Worm (Caenorhabditis elegans) whole organism, L1 larva: ENCODE data around the gene C17B7.8.
A peak's percentile ranks its signal among the peaks of the same experiment; 100 is the strongest.

Experiments used
- C16A3.4 ChIP-seq: fragments of 150-350 bp; optimal IDR thresholded peaks from 2 replicates; lab custom pipeline; 2014; ENCODE audit warnings: missing biosample characterization, missing genetic modification characterization
- F16B12.6 ChIP-seq: fragments of 150-350 bp; optimal IDR thresholded peaks from 2 replicates; lab custom pipeline; 2014; ENCODE audit warnings: missing biosample characterization, missing genetic modification characterization
- aha-1 ChIP-seq: fragments of 150-350 bp; optimal IDR thresholded peaks from 2 replicates; lab custom pipeline; 2014; ENCODE audit warnings: missing biosample characterization, missing genetic modification characterization
- alr-1 ChIP-seq: fragments of 200-800 bp; sonication (Bioruptor generic); optimal IDR thresholded peaks from 2 replicates; lab custom pipeline; 2018; ENCODE audit warnings: borderline replicate concordance, mild to moderate bottlenecking, missing genetic modification characterization, missing compliant biosample characterization
- aly-2 ChIP-seq: fragments of 150-350 bp; optimal IDR thresholded peaks from 2 replicates; lab custom pipeline; 2014; ENCODE audit warnings: missing biosample characterization, missing genetic modification characterization
- ceh-8 ChIP-seq: fragments of 200-800 bp; sonication (Bioruptor generic); optimal IDR thresholded peaks from 2 replicates; lab custom pipeline; 2018; ENCODE audit warnings: mild to moderate bottlenecking, missing genetic modification characterization, moderate library complexity, missing compliant biosample characterization
- ceh-82 ChIP-seq, 3 experiments: fragments of 150-350 bp in 1 of 3; sonication (generic microtip) in 2 of 3; optimal IDR thresholded peaks; 2 replicates each; lab custom pipeline; 2014 to 2017; ENCODE audit warnings: missing biosample characterization in 3 of 3, missing genetic modification characterization in 3 of 3
- dpl-1 ChIP-seq, 3 experiments: fragments of 150-350 bp in 2 of 3; sonication (generic microtip) in 1 of 3; optimal IDR thresholded peaks; 2 replicates each; lab custom pipeline; 2014 to 2017; ENCODE audit warnings: missing biosample characterization in 3 of 3, missing genetic modification characterization in 3 of 3, missing genetic modification reagents in 3 of 3
- dsc-1 ChIP-seq: sonication (generic microtip); optimal IDR thresholded peaks from 2 replicates; lab custom pipeline; 2016; ENCODE audit warnings: mild to moderate bottlenecking, missing genetic modification characterization, missing compliant biosample characterization
- efl-1 ChIP-seq, 4 experiments: fragments of 150-350 bp; optimal IDR thresholded peaks in 3 of 4; peaks in 1 of 4; 1 replicate in 1 of 4; 2 replicates in 3 of 4; lab custom pipeline; 2014; ENCODE audit warnings: missing biosample characterization in 2 of 4, missing genetic modification characterization in 2 of 4, missing genetic modification reagents in 2 of 4
- efl-3 ChIP-seq: fragments of 200-800 bp; sonication (Bioruptor generic); optimal IDR thresholded peaks from 2 replicates; lab custom pipeline; 2018; ENCODE audit warnings: mild to moderate bottlenecking, missing genetic modification characterization, missing compliant biosample characterization
- elt-2 ChIP-seq: sonication (generic microtip); optimal IDR thresholded peaks from 2 replicates; lab custom pipeline; 2016; ENCODE audit warnings: missing genetic modification characterization, mild to moderate bottlenecking, inconsistent platforms, missing compliant biosample characterization, missing genetic modification reagents
- ets-5 ChIP-seq: fragments of 200-800 bp; sonication (Bioruptor generic); IDR thresholded peaks from 2 replicates; pipeline ENCODE4 v1.3.6; 2022; ENCODE audit warnings: missing genetic modification characterization, missing compliant biosample characterization
- fkh-8 ChIP-seq: sonication (generic microtip); optimal IDR thresholded peaks from 2 replicates; lab custom pipeline; 2016; ENCODE audit warnings: mild to moderate bottlenecking, missing genetic modification characterization, missing compliant biosample characterization
- grh-1 ChIP-seq: fragments of 200-800 bp; sonication (Bioruptor generic); IDR thresholded peaks from 2 replicates; pipeline ENCODE4 v1.3.6; 2022; ENCODE audit warnings: missing genetic modification reagents, missing genetic modification characterization, missing compliant biosample characterization
- hlh-17 ChIP-seq: fragments of 200-800 bp; sonication (Bioruptor generic); optimal IDR thresholded peaks from 2 replicates; lab custom pipeline; 2018; ENCODE audit warnings: missing genetic modification characterization, mild to moderate bottlenecking, missing compliant biosample characterization, moderate library complexity, borderline replicate concordance
- irx-1 ChIP-seq: sonication (generic microtip); optimal IDR thresholded peaks from 2 replicates; lab custom pipeline; 2016; ENCODE audit warnings: missing genetic modification characterization, missing compliant biosample characterization
- isw-1 ChIP-seq: fragments of 200-800 bp; sonication (Bioruptor generic); IDR thresholded peaks from 2 replicates; pipeline ENCODE4 v1.3.6; 2022; ENCODE audit warnings: missing genetic modification characterization, missing compliant biosample characterization
- jun-1 ChIP-seq: fragments of 150-350 bp; optimal IDR thresholded peaks from 2 replicates; lab custom pipeline; 2014; ENCODE audit warnings: missing biosample characterization, missing genetic modification reagents, missing genetic modification characterization
- lin-14 ChIP-seq: fragments of 200-800 bp; sonication (Bioruptor generic); optimal IDR thresholded peaks from 2 replicates; lab custom pipeline; 2018; ENCODE audit warnings: mild to moderate bottlenecking, missing genetic modification characterization, moderate library complexity, missing compliant biosample characterization
- lsy-2 ChIP-seq, 2 experiments: fragments of 150-350 bp; optimal IDR thresholded peaks; 2 replicates each; lab custom pipeline; 2014; ENCODE audit warnings: missing biosample characterization in 2 of 2, missing genetic modification characterization in 2 of 2
- mdl-1 ChIP-seq, 2 experiments: fragments of 150-350 bp; optimal IDR thresholded peaks; 2 replicates each; lab custom pipeline; 2014 to 2017; ENCODE audit warnings: missing biosample characterization in 2 of 2, missing genetic modification characterization in 2 of 2, inconsistent platforms in 1 of 2
- nhr-19 ChIP-seq: fragments of 200-800 bp; sonication (Bioruptor generic); conservative IDR thresholded peaks from 2 replicates; pipeline ENCODE4 v1.3.6; 2022; ENCODE audit warnings: missing genetic modification characterization, missing compliant biosample characterization
- nhr-20 ChIP-seq: sonication (generic microtip); optimal IDR thresholded peaks from 2 replicates; lab custom pipeline; 2016; ENCODE audit warnings: mild to moderate bottlenecking, missing genetic modification characterization, missing compliant biosample characterization
- nhr-47 ChIP-seq: sonication (generic microtip); optimal IDR thresholded peaks from 2 replicates; lab custom pipeline; 2016; ENCODE audit warnings: mild to moderate bottlenecking, missing genetic modification characterization, moderate library complexity, missing compliant biosample characterization
- nhr-71 ChIP-seq: sonication (generic microtip); optimal IDR thresholded peaks from 2 replicates; lab custom pipeline; 2016; ENCODE audit warnings: mild to moderate bottlenecking, missing genetic modification characterization, moderate library complexity, missing compliant biosample characterization
- nhr-85 ChIP-seq: sonication (generic microtip); peaks from one replicate; lab custom pipeline; 2016; ENCODE audit warnings: missing genetic modification characterization, inconsistent platforms, missing compliant biosample characterization
- nhr-90 ChIP-seq: sonication (generic microtip); optimal IDR thresholded peaks from 2 replicates; lab custom pipeline; 2016; ENCODE audit warnings: mild to moderate bottlenecking, missing genetic modification characterization, missing compliant biosample characterization; ENCODE audit not compliant: poor library complexity
- pag-3 ChIP-seq: sonication (generic microtip); optimal IDR thresholded peaks from 2 replicates; lab custom pipeline; 2017; ENCODE audit warnings: missing genetic modification characterization, mild to moderate bottlenecking, missing compliant biosample characterization, antibody characterized with exemption, borderline replicate concordance; ENCODE audit not compliant: insufficient read depth
- pax-3 ChIP-seq: fragments of 200-800 bp; sonication (Bioruptor generic); optimal IDR thresholded peaks from 2 replicates; lab custom pipeline; 2018; ENCODE audit warnings: mild to moderate bottlenecking, missing genetic modification characterization, moderate library complexity, missing compliant biosample characterization
- pqm-1 ChIP-seq: sonication (generic microtip); optimal IDR thresholded peaks from 3 replicates; lab custom pipeline; 2017; ENCODE audit warnings: missing biosample characterization, missing genetic modification characterization
- rnt-1 ChIP-seq: sonication (generic microtip); optimal IDR thresholded peaks from 2 replicates; lab custom pipeline; 2016; ENCODE audit warnings: mild to moderate bottlenecking, missing genetic modification characterization, moderate library complexity, missing compliant biosample characterization
- snpc-4 ChIP-seq: fragments of 150-350 bp; optimal IDR thresholded peaks from 2 replicates; lab custom pipeline; 2014; ENCODE audit warnings: missing biosample characterization, missing genetic modification characterization
- snu-23 ChIP-seq: sonication (generic microtip); optimal IDR thresholded peaks from 2 replicates; lab custom pipeline; 2016; ENCODE audit warnings: missing genetic modification characterization, missing compliant biosample characterization
- sox-4 ChIP-seq: sonication (generic microtip); optimal IDR thresholded peaks from 2 replicates; lab custom pipeline; 2016; ENCODE audit warnings: missing genetic modification characterization, missing compliant biosample characterization
- swsn-7 ChIP-seq: sonication (generic microtip); optimal IDR thresholded peaks from 2 replicates; lab custom pipeline; 2016; ENCODE audit warnings: missing genetic modification characterization, missing compliant biosample characterization
- tbx-2 ChIP-seq: sonication (generic microtip); optimal IDR thresholded peaks from 2 replicates; lab custom pipeline; 2016; ENCODE audit warnings: missing genetic modification characterization, missing compliant biosample characterization
- tlp-1 ChIP-seq: fragments of 150-350 bp; optimal IDR thresholded peaks from 2 replicates; lab custom pipeline; 2014; ENCODE audit warnings: missing biosample characterization, missing genetic modification characterization
- unc-130 ChIP-seq: fragments of 150-350 bp; optimal IDR thresholded peaks from 2 replicates; lab custom pipeline; 2017; ENCODE audit warnings: missing biosample characterization, missing genetic modification characterization, inconsistent platforms
- xbp-1 ChIP-seq: sonication (generic microtip); optimal IDR thresholded peaks from 2 replicates; lab custom pipeline; 2016; ENCODE audit warnings: missing genetic modification characterization, missing compliant biosample characterization
- zag-1 ChIP-seq: fragments of 150-350 bp; optimal IDR thresholded peaks from 2 replicates; lab custom pipeline; 2014; ENCODE audit warnings: missing biosample characterization, missing genetic modification characterization
- zip-4 ChIP-seq: fragments of 200-800 bp; sonication (Bioruptor generic); optimal IDR thresholded peaks from 2 replicates; lab custom pipeline; 2018; ENCODE audit warnings: mild to moderate bottlenecking, missing genetic modification characterization, moderate library complexity, missing compliant biosample characterization
- ztf-11 ChIP-seq, 2 experiments: sonication (generic microtip); optimal IDR thresholded peaks; 2 replicates each; lab custom pipeline; 2016 to 2017; ENCODE audit warnings: missing genetic modification characterization in 2 of 2, missing biosample characterization in 1 of 2, missing compliant biosample characterization in 1 of 2

Gene C17B7.8

ce11 chrV:3315308-3315707, 8.8 kb downstream of the C17B7.8 start, which contains the start of gene arrd-19 (continued):
- peak; percentile 66 for TF ChIP-seq fkh-8 (tag; lab: Kevin White, UChicago)
- TF ChIP-seq nhr-19 (GFP tag; lab: Robert Waterston, UW): peak; percentile 77
- peak; percentile 46 for TF ChIP-seq dsc-1 (tag; lab: Kevin White, UChicago)
- TF ChIP-seq aha-1 (tag; lab: Kevin White, UChicago): no peak
- TF ChIP-seq lin-14 (GFP tag; lab: Kevin White, UChicago): peak; percentile 98
- TF ChIP-seq nhr-90 (tag; lab: Kevin White, UChicago): peak; percentile 34
- no peak for TF ChIP-seq sox-4 (tag; lab: Kevin White, UChicago)
- peak; percentile 88 for TF ChIP-seq nhr-71 (tag; lab: Kevin White, UChicago)
- TF ChIP-seq grh-1 (GFP tag; lab: Robert Waterston, UW): peak; percentile 72
- TF ChIP-seq efl-1 (optimal IDR thresholded peaks at IDR 0.05; lab: Kevin White, UChicago): peak; percentile 74 to 75
- peak; percentile 51 to 95 for TF ChIP-seq efl-1 (GFP tag; optimal IDR thresholded peaks at IDR 0.05 in 1 of 2; lab: Kevin White, UChicago)
- peak; percentile 86 for TF ChIP-seq F16B12.6
- TF ChIP-seq pqm-1: no peak
- peak; percentile 67 for TF ChIP-seq pag-3 (tag; lab: Kevin White, UChicago)
- peak; percentile 56 for TF ChIP-seq xbp-1 (tag; lab: Kevin White, UChicago)
- TF ChIP-seq nhr-85 (tag; lab: Kevin White, UChicago): peak; percentile 97
- TF ChIP-seq isw-1 (GFP tag; lab: Robert Waterston, UW): peak; percentile 38; the same call in 1 of the 2 replicates
- no peak for TF ChIP-seq ets-5 (GFP tag; lab: Robert Waterston, UW)

- TF ChIP-seq swsn-7: no peak
- TF ChIP-seq nhr-19 (GFP tag; lab: Robert Waterston, UW): peak; percentile 50
- no peak for TF ChIP-seq hlh-17 (GFP tag; lab: Kevin White, UChicago)
- no peak for TF ChIP-seq alr-1 (tag; lab: Kevin White, UChicago)
- no peak for TF ChIP-seq efl-3 (GFP tag; lab: Kevin White, UChicago)
- no peak for TF ChIP-seq tlp-1 (tag; lab: Kevin White, UChicago)
- peak; percentile 18 for TF ChIP-seq nhr-47 (tag; lab: Kevin White, UChicago)
- peak; percentile 92 for TF ChIP-seq lin-14 (GFP tag; lab: Kevin White, UChicago)
- peak in 1 of 3 experiments; percentile 13 for TF ChIP-seq dpl-1 (GFP tag; optimal IDR thresholded peaks at IDR 0.05; lab: Kevin White, UChicago)
- no peak for TF ChIP-seq mdl-1 (tag; optimal IDR thresholded peaks at IDR 0.05; lab: Kevin White, UChicago)
- no peak for TF ChIP-seq irx-1 (tag; lab: Kevin White, UChicago)
- peak; percentile 51 for TF ChIP-seq snu-23
- TF ChIP-seq zag-1 (tag; lab: Kevin White, UChicago): no peak
- TF ChIP-seq nhr-90 (tag; lab: Kevin White, UChicago): no peak
- TF ChIP-seq unc-130 (tag; lab: Kevin White, UChicago): no peak
- peak; percentile 62 for TF ChIP-seq nhr-71 (tag; lab: Kevin White, UChicago)
- TF ChIP-seq C16A3.4 (tag; lab: Kevin White, UChicago): peak; percentile 0
- TF ChIP-seq ztf-11 (tag; optimal IDR thresholded peaks at IDR 0.05; lab: Kevin White, UChicago): no peak
- TF ChIP-seq fkh-8 (tag; lab: Kevin White, UChicago): peak; percentile 20
- no peak for TF ChIP-seq isw-1 (GFP tag; lab: Robert Waterston, UW)
- TF ChIP-seq grh-1 (GFP tag; lab: Robert Waterston, UW): peak; percentile 32; the same call in 1 of the 2 replicates
- TF ChIP-seq jun-1 (tag; lab: Kevin White, UChicago): no peak
- TF ChIP-seq lsy-2 (tag; optimal IDR thresholded peaks at IDR 0.05; lab: Kevin White, UChicago): peak in 1 of 2 experiments; percentile 3
- no peak for TF ChIP-seq elt-2
- no peak for TF ChIP-seq ceh-8 (GFP tag; lab: Kevin White, UChicago)
- TF ChIP-seq snpc-4 (tag; lab: Kevin White, UChicago): no peak
- no peak for TF ChIP-seq zip-4
- no peak for TF ChIP-seq aly-2 (tag; lab: Kevin White, UChicago)
- TF ChIP-seq ceh-82 (tag; optimal IDR thresholded peaks at IDR 0.05; lab: Kevin White, UChicago): no peak
- peak; percentile 10 for TF ChIP-seq tbx-2 (tag; lab: Kevin White, UChicago)
- TF ChIP-seq rnt-1 (tag; lab: Kevin White, UChicago): peak; percentile 51
- peak; percentile 21 for TF ChIP-seq nhr-85 (tag; lab: Kevin White, UChicago)
- peak; percentile 32 for TF ChIP-seq nhr-20 (tag; lab: Kevin White, UChicago)
- TF ChIP-seq efl-1 (optimal IDR thresholded peaks at IDR 0.05; lab: Kevin White, UChicago): peak in 1 of 2 experiments; percentile 19
- peak in 1 of 2 experiments; percentile 67 for TF ChIP-seq efl-1 (GFP tag; optimal IDR thresholded peaks at IDR 0.05 in 1 of 2; lab: Kevin White, UChicago)
- no peak for TF ChIP-seq pax-3
- TF ChIP-seq, all 84 proteins: peak for 15
Measured at ce11 chrV:3312067-3312666, 11.9 kb downstream of the C17B7.8 start, which contains the start of gene arrd-18. arrd-18 (minus strand) TSS chrV:3312117.
